Worm (Caenorhabditis elegans) whole organism, L1 larva: ENCODE data around the gene exos-4.1.

Experiments
- C34B4.2 ChIP-seq: sonication (generic microtip); optimal IDR thresholded peaks from 2 replicates; lab custom pipeline; 2017; ENCODE audit warnings: mild to moderate bottlenecking, missing genetic modification characterization, missing compliant biosample characterization
- Y116A8C.19 ChIP-seq: sonication (generic microtip); optimal IDR thresholded peaks from 2 replicates; lab custom pipeline; 2016; ENCODE audit warnings: missing compliant biosample characterization, missing genetic modification characterization, borderline replicate concordance
- blmp-1 ChIP-seq: fragments of 150-350 bp; optimal IDR thresholded peaks from 2 replicates; lab custom pipeline; 2014; ENCODE audit warnings: missing biosample characterization, missing genetic modification characterization
- ceh-8 ChIP-seq: fragments of 200-800 bp; sonication (Bioruptor generic); optimal IDR thresholded peaks from 2 replicates; lab custom pipeline; 2018; ENCODE audit warnings: mild to moderate bottlenecking, missing genetic modification characterization, moderate library complexity, missing compliant biosample characterization
- ces-1 ChIP-seq: fragments of 150-350 bp; optimal IDR thresholded peaks from 2 replicates; lab custom pipeline; 2014; ENCODE audit warnings: missing biosample characterization, missing genetic modification reagents, missing genetic modification characterization
- dpl-1 ChIP-seq, 3 experiments: fragments of 150-350 bp in 2 of 3; sonication (generic microtip) in 1 of 3; optimal IDR thresholded peaks; 2 replicates each; lab custom pipeline; 2014 to 2017; ENCODE audit warnings: missing biosample characterization in 3 of 3, missing genetic modification characterization in 3 of 3, missing genetic modification reagents in 3 of 3
- efl-1 ChIP-seq, 4 experiments: fragments of 150-350 bp; optimal IDR thresholded peaks in 3 of 4; peaks in 1 of 4; 1 replicate in 1 of 4; 2 replicates in 3 of 4; lab custom pipeline; 2014; ENCODE audit warnings: missing biosample characterization in 2 of 4, missing genetic modification characterization in 2 of 4, missing genetic modification reagents in 2 of 4
- efl-3 ChIP-seq: fragments of 200-800 bp; sonication (Bioruptor generic); optimal IDR thresholded peaks from 2 replicates; lab custom pipeline; 2018; ENCODE audit warnings: mild to moderate bottlenecking, missing genetic modification characterization, missing compliant biosample characterization
- egl-13 ChIP-seq: sonication (generic microtip); optimal IDR thresholded peaks from 2 replicates; lab custom pipeline; 2016; ENCODE audit warnings: missing genotype, missing genetic modification reagents, missing genetic modification characterization, missing compliant biosample characterization
- egl-27 ChIP-seq, 2 experiments: fragments of 150-350 bp in 1 of 2; sonication (generic microtip); optimal IDR thresholded peaks; 3 replicates each; lab custom pipeline; 2017 to 2018; ENCODE audit warnings: missing biosample characterization in 2 of 2, missing genetic modification characterization in 2 of 2, missing genetic modification reagents in 2 of 2
- elt-3 ChIP-seq, 6 experiments: fragments of 150-350 bp in 1 of 6; sonication (generic microtip); optimal IDR thresholded peaks; 2 replicates each; lab custom pipeline; 2017 to 2018; ENCODE audit warnings: missing biosample characterization in 6 of 6, missing genetic modification characterization in 6 of 6, inconsistent platforms in 1 of 6
- fkh-10 ChIP-seq: sonication (generic microtip); optimal IDR thresholded peaks from 2 replicates; lab custom pipeline; 2017; ENCODE audit warnings: missing biosample characterization, missing genetic modification reagents, missing genetic modification characterization
- fkh-4 ChIP-seq: sonication (generic microtip); optimal IDR thresholded peaks from 2 replicates; lab custom pipeline; 2016; ENCODE audit warnings: missing compliant biosample characterization, missing genetic modification characterization, borderline replicate concordance
- fos-1 ChIP-seq: fragments of 150-350 bp; optimal IDR thresholded peaks from 2 replicates; lab custom pipeline; 2014; ENCODE audit warnings: missing biosample characterization, missing genetic modification characterization
- grh-1 ChIP-seq: fragments of 200-800 bp; sonication (Bioruptor generic); IDR thresholded peaks from 2 replicates; pipeline ENCODE4 v1.3.6; 2022; ENCODE audit warnings: missing genetic modification reagents, missing genetic modification characterization, missing compliant biosample characterization
- hlh-17 ChIP-seq: fragments of 200-800 bp; sonication (Bioruptor generic); optimal IDR thresholded peaks from 2 replicates; lab custom pipeline; 2018; ENCODE audit warnings: missing genetic modification characterization, mild to moderate bottlenecking, missing compliant biosample characterization, moderate library complexity, borderline replicate concordance
- hpl-2 ChIP-seq: fragments of 150-350 bp; optimal IDR thresholded peaks from 2 replicates; lab custom pipeline; 2014; ENCODE audit warnings: missing biosample characterization, missing genetic modification reagents, missing genetic modification characterization
- irx-1 ChIP-seq: sonication (generic microtip); optimal IDR thresholded peaks from 2 replicates; lab custom pipeline; 2016; ENCODE audit warnings: missing genetic modification characterization, missing compliant biosample characterization
- lin-13 ChIP-seq: fragments of 150-350 bp; optimal IDR thresholded peaks from 2 replicates; lab custom pipeline; 2014; ENCODE audit warnings: missing biosample characterization, missing genetic modification reagents, missing genetic modification characterization
- lin-14 ChIP-seq: fragments of 200-800 bp; sonication (Bioruptor generic); optimal IDR thresholded peaks from 2 replicates; lab custom pipeline; 2018; ENCODE audit warnings: mild to moderate bottlenecking, missing genetic modification characterization, moderate library complexity, missing compliant biosample characterization
- lin-35 ChIP-seq, 2 experiments: fragments of 150-350 bp; optimal IDR thresholded peaks; 2 replicates each; lab custom pipeline; 2014; ENCODE audit warnings: missing biosample characterization in 2 of 2, missing genetic modification characterization in 2 of 2, missing genetic modification reagents in 2 of 2
- lsy-2 ChIP-seq, 2 experiments: fragments of 150-350 bp; optimal IDR thresholded peaks; 2 replicates each; lab custom pipeline; 2014; ENCODE audit warnings: missing biosample characterization in 2 of 2, missing genetic modification characterization in 2 of 2
- mab-9 ChIP-seq: fragments of 200-800 bp; sonication (Bioruptor generic); IDR thresholded peaks from 2 replicates; pipeline ENCODE4 v1.3.6; 2022; ENCODE audit warnings: missing genetic modification reagents, missing genetic modification characterization, missing compliant biosample characterization
- mdl-1 ChIP-seq, 2 experiments: fragments of 150-350 bp; optimal IDR thresholded peaks; 2 replicates each; lab custom pipeline; 2014 to 2017; ENCODE audit warnings: missing biosample characterization in 2 of 2, missing genetic modification characterization in 2 of 2, inconsistent platforms in 1 of 2
- mef-2 ChIP-seq: fragments of 150-350 bp; optimal IDR thresholded peaks from 2 replicates; lab custom pipeline; 2014; ENCODE audit warnings: missing biosample characterization, missing genetic modification characterization
- mep-1 ChIP-seq: fragments of 150-350 bp; optimal IDR thresholded peaks from 2 replicates; lab custom pipeline; 2014; ENCODE audit warnings: missing biosample characterization, missing genetic modification characterization
- nhr-19 ChIP-seq: fragments of 200-800 bp; sonication (Bioruptor generic); conservative IDR thresholded peaks from 2 replicates; pipeline ENCODE4 v1.3.6; 2022; ENCODE audit warnings: missing genetic modification characterization, missing compliant biosample characterization
- nhr-20 ChIP-seq: sonication (generic microtip); optimal IDR thresholded peaks from 2 replicates; lab custom pipeline; 2016; ENCODE audit warnings: mild to moderate bottlenecking, missing genetic modification characterization, missing compliant biosample characterization
- nhr-237 ChIP-seq: fragments of 150-350 bp; optimal IDR thresholded peaks from 2 replicates; lab custom pipeline; 2014; ENCODE audit warnings: missing biosample characterization, missing genetic modification characterization
- nhr-47 ChIP-seq: sonication (generic microtip); optimal IDR thresholded peaks from 2 replicates; lab custom pipeline; 2016; ENCODE audit warnings: mild to moderate bottlenecking, missing genetic modification characterization, moderate library complexity, missing compliant biosample characterization
- nhr-71 ChIP-seq: sonication (generic microtip); optimal IDR thresholded peaks from 2 replicates; lab custom pipeline; 2016; ENCODE audit warnings: mild to moderate bottlenecking, missing genetic modification characterization, moderate library complexity, missing compliant biosample characterization
- nhr-76 ChIP-seq: sonication (generic microtip); optimal IDR thresholded peaks from 2 replicates; lab custom pipeline; 2017; ENCODE audit warnings: missing biosample characterization, missing genetic modification characterization
- nhr-77 ChIP-seq: fragments of 150-350 bp; optimal IDR thresholded peaks from 2 replicates; lab custom pipeline; 2014; ENCODE audit warnings: missing biosample characterization, missing genetic modification characterization
- nhr-84 ChIP-seq: sonication (generic microtip); optimal IDR thresholded peaks from 2 replicates; lab custom pipeline; 2017; ENCODE audit warnings: missing biosample characterization, missing genetic modification characterization
- nhr-85 ChIP-seq: sonication (generic microtip); peaks from one replicate; lab custom pipeline; 2016; ENCODE audit warnings: missing genetic modification characterization, inconsistent platforms, missing compliant biosample characterization
- nhr-90 ChIP-seq: sonication (generic microtip); optimal IDR thresholded peaks from 2 replicates; lab custom pipeline; 2016; ENCODE audit warnings: mild to moderate bottlenecking, missing genetic modification characterization, missing compliant biosample characterization; ENCODE audit not compliant: poor library complexity
- pag-3 ChIP-seq: sonication (generic microtip); optimal IDR thresholded peaks from 2 replicates; lab custom pipeline; 2017; ENCODE audit warnings: missing genetic modification characterization, mild to moderate bottlenecking, missing compliant biosample characterization, antibody characterized with exemption, borderline replicate concordance; ENCODE audit not compliant: insufficient read depth
- pqm-1 ChIP-seq: sonication (generic microtip); optimal IDR thresholded peaks from 3 replicates; lab custom pipeline; 2017; ENCODE audit warnings: missing biosample characterization, missing genetic modification characterization
- skn-1 ChIP-seq: fragments of 150-350 bp; optimal IDR thresholded peaks from 2 replicates; lab custom pipeline; 2014; ENCODE audit warnings: missing biosample characterization, missing genetic modification characterization
- snpc-4 ChIP-seq: fragments of 150-350 bp; optimal IDR thresholded peaks from 2 replicates; lab custom pipeline; 2014; ENCODE audit warnings: missing biosample characterization, missing genetic modification characterization
- snu-23 ChIP-seq: sonication (generic microtip); optimal IDR thresholded peaks from 2 replicates; lab custom pipeline; 2016; ENCODE audit warnings: missing genetic modification characterization, missing compliant biosample characterization
- sox-4 ChIP-seq: sonication (generic microtip); optimal IDR thresholded peaks from 2 replicates; lab custom pipeline; 2016; ENCODE audit warnings: missing genetic modification characterization, missing compliant biosample characterization
- unc-130 ChIP-seq: fragments of 150-350 bp; optimal IDR thresholded peaks from 2 replicates; lab custom pipeline; 2017; ENCODE audit warnings: missing biosample characterization, missing genetic modification characterization, inconsistent platforms
- unc-30 ChIP-seq: sonication (generic microtip); optimal IDR thresholded peaks from 2 replicates; lab custom pipeline; 2017; ENCODE audit warnings: missing biosample characterization, missing genetic modification characterization
- unc-62 ChIP-seq: fragments of 150-350 bp; optimal IDR thresholded peaks from 2 replicates; lab custom pipeline; 2014; ENCODE audit warnings: missing biosample characterization, missing genetic modification reagents, missing genetic modification characterization
- vab-15 ChIP-seq: sonication (generic microtip); optimal IDR thresholded peaks from 2 replicates; lab custom pipeline; 2017; ENCODE audit warnings: missing genotype, mild to moderate bottlenecking, missing genetic modification characterization, missing compliant biosample characterization
- xbp-1 ChIP-seq: sonication (generic microtip); optimal IDR thresholded peaks from 2 replicates; lab custom pipeline; 2016; ENCODE audit warnings: missing genetic modification characterization, missing compliant biosample characterization
- zag-1 ChIP-seq: fragments of 150-350 bp; optimal IDR thresholded peaks from 2 replicates; lab custom pipeline; 2014; ENCODE audit warnings: missing biosample characterization, missing genetic modification characterization

exos-4.1 gene

DNA sequence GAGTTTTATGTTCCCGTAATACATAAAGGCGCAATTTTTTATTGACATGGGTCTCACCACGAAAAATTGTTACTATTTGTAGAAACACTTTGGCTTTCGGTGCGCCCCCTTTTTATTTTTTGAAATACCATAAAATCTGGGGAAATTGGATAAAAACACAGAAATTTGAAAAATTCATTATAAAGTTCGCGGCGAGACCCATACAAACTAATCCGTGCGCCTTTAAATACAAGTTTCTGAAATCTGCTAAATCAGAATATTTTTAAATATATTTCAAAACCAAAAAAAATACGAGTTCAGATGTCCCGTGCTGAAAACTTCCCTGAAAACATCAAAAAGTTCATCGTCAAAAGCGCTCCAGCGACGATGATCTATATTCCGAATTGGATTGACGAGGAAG, 8.6 kb downstream of the exos-4.1 start, which contains the start of gene B0564.2:
B0564.2 (plus strand) TSS at position 301 of the 400 bp plus-strand sequence.
- TF ChIP-seq pqm-1 (no peak), C34B4.2 (no peak)

ce11 chrIV:13108430-13108829, 9.6 kb downstream of the exos-4.1 start:
- TF ChIP-seq dpl-1 (GFP tag; optimal IDR thresholded peaks at IDR 0.05; lab: Kevin White, UChicago) (no peak), blmp-1 (tag; lab: Kevin White, UChicago) (peak; percentile 2), unc-30 (tag; lab: Kevin White, UChicago) (no peak), nhr-20 (tag; lab: Kevin White, UChicago) (no peak), mab-9 (GFP tag; lab: Robert Waterston, UW) (no peak)

- TF ChIP-seq nhr-84 (tag; lab: Kevin White, UChicago) (no peak), nhr-90 (tag; lab: Kevin White, UChicago) (peak; percentile 55), ces-1 (GFP tag; lab: Kevin White, UChicago) (no peak), nhr-47 (tag; lab: Kevin White, UChicago) (no peak), Y116A8C.19 (tag; lab: Kevin White, UChicago) (no peak), skn-1 (tag; lab: Kevin White, UChicago) (no peak), efl-3 (no peak), snu-23 (GFP tag; lab: Kevin White, UChicago) (peak; percentile 25), dpl-1 (GFP tag; optimal IDR thresholded peaks at IDR 0.05; lab: Kevin White, UChicago) (no peak), nhr-77 (tag; lab: Kevin White, UChicago) (no peak), nhr-76 (tag; lab: Kevin White, UChicago) (no peak), nhr-20 (tag; lab: Kevin White, UChicago) (peak; percentile 64), vab-15 (tag; lab: Kevin White, UChicago) (no peak), blmp-1 (tag; lab: Kevin White, UChicago) (peak; percentile 73), grh-1 (no peak), nhr-237 (no peak), hpl-2 (GFP tag; lab: Kevin White, UChicago) (no peak), ceh-8 (GFP tag; lab: Kevin White, UChicago) (no peak), nhr-19 (GFP tag; lab: Robert Waterston, UW) (peak; percentile 46; the same call in 1 of the 2 replicates), lsy-2 (tag; optimal IDR thresholded peaks at IDR 0.05; lab: Kevin White, UChicago) (peak in 1 of 2 experiments; percentile 54), hlh-17 (no peak), mep-1 (no peak), egl-13 (no peak), lin-14 (GFP tag; lab: Kevin White, UChicago) (no peak), fkh-4 (tag; lab: Kevin White, UChicago) (no peak), fos-1 (tag; lab: Kevin White, UChicago) (no peak), sox-4 (tag; lab: Kevin White, UChicago) (no peak), efl-1 (optimal IDR thresholded peaks at IDR 0.05; lab: Kevin White, UChicago) (no peak), efl-1 (GFP tag; optimal IDR thresholded peaks at IDR 0.05 in 1 of 2; lab: Kevin White, UChicago) (no peak), pag-3 (tag; lab: Kevin White, UChicago) (no peak), nhr-85 (tag; lab: Kevin White, UChicago) (peak; percentile 67), lin-35 (GFP tag; optimal IDR thresholded peaks at IDR 0.05; lab: Kevin White, UChicago) (no peak), irx-1 (tag; lab: Kevin White, UChicago) (no peak), unc-130 (tag; lab: Kevin White, UChicago) (peak; percentile 22), mdl-1 (tag; optimal IDR thresholded peaks at IDR 0.05; lab: Kevin White, UChicago) (peak in 1 of 2 experiments; percentile 49), nhr-71 (tag; lab: Kevin White, UChicago) (peak; percentile 45), unc-62 (no peak), lin-13 (no peak), fkh-10 (GFP tag; lab: Kevin White, UChicago) (no peak), elt-3 (tag; optimal IDR thresholded peaks at IDR 0.05; lab: Kevin White, UChicago) (peak in 4 of 6 experiments; percentile 34 to 69 (median 50)), C34B4.2 (no peak), egl-27 (tag; optimal IDR thresholded peaks at IDR 0.05; lab: Kevin White, UChicago) (no peak), snpc-4 (tag; lab: Kevin White, UChicago) (no peak), zag-1 (tag; lab: Kevin White, UChicago) (no peak), xbp-1 (no peak), mef-2 (tag; lab: Kevin White, UChicago) (no peak)
These were observed 11.0 kb downstream of the exos-4.1 start, which contains the start of gene best-1 for ce11 chrIV:13109751-13110150. TSS of gene best-1 (minus strand) at chrIV:13109779.
